Worm (Caenorhabditis elegans) whole organism, late embryonic: ENCODE data around the gene ZC190.4.

Experiments
- C08G9.2 ChIP-seq: sonication (generic microtip); optimal IDR thresholded peaks from 2 replicates; lab custom pipeline; 2016; ENCODE audit warnings: mild to moderate bottlenecking, missing genetic modification characterization, moderate library complexity, missing compliant biosample characterization
- T23F11.4 ChIP-seq: fragments of 200-800 bp; sonication (Bioruptor generic); optimal IDR thresholded peaks from 2 replicates; lab custom pipeline; 2018; ENCODE audit warnings: mild to moderate bottlenecking, missing genetic modification characterization, missing compliant biosample characterization
- ceh-14 ChIP-seq: sonication (generic microtip); optimal IDR thresholded peaks from 2 replicates; lab custom pipeline; 2016; ENCODE audit warnings: missing genotype, missing genetic modification characterization, missing compliant biosample characterization
- ceh-30 ChIP-seq: fragments of 150-350 bp; optimal IDR thresholded peaks from 2 replicates; lab custom pipeline; 2014; ENCODE audit warnings: missing biosample characterization, missing genetic modification characterization
- hlh-15 ChIP-seq: sonication (generic microtip); optimal IDR thresholded peaks from 2 replicates; lab custom pipeline; 2016; ENCODE audit warnings: missing genetic modification characterization, missing compliant biosample characterization
- hlh-6 ChIP-seq: sonication (generic microtip); optimal IDR thresholded peaks from 2 replicates; lab custom pipeline; 2016; ENCODE audit warnings: missing genotype, missing genetic modification characterization, missing compliant biosample characterization
- pag-3 ChIP-seq: sonication (generic microtip); optimal IDR thresholded peaks from 2 replicates; lab custom pipeline; 2016; ENCODE audit warnings: missing compliant biosample characterization, missing genetic modification characterization, borderline replicate concordance
- pat-9 ChIP-seq: fragments of 200-800 bp; sonication (Bioruptor generic); optimal IDR thresholded peaks from 2 replicates; lab custom pipeline; 2018; ENCODE audit warnings: mild to moderate bottlenecking, missing genetic modification characterization, moderate library complexity, missing compliant biosample characterization
- rnt-1 ChIP-seq: sonication (generic microtip); optimal IDR thresholded peaks from 2 replicates; lab custom pipeline; 2016; ENCODE audit warnings: missing genetic modification characterization, missing compliant biosample characterization
- tbx-7 ChIP-seq: sonication (generic microtip); optimal IDR thresholded peaks from 2 replicates; lab custom pipeline; 2016; ENCODE audit warnings: missing genotype, missing genetic modification characterization, missing compliant biosample characterization

DNA sequence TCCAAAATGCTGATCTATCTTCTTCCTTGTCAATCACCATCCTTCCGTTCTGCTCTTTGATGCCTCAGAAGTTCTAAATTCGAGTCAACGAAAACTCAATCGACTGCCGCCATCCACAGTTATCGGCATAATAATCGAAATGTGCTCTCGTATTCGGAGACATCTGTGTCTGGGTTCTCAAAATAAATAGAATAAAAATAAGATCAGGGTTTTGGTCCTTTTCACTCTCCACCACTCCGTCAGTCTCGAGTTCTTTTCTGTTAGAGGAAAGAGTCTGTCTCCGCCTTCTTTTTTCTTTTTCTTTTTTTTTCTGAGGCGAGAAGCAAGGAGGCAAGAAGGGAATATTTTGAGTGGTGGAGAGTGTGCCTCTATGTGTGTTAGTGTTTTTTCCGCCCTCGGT, 42.1 kb upstream of the ZC190.4 start, which contains the start of gene F41E6.17:
- no peak for TF ChIP-seq hlh-15 (tag; lab: Kevin White, UChicago)
- no peak for TF ChIP-seq ceh-30 (tag; lab: Kevin White, UChicago)
- no peak for TF ChIP-seq hlh-6 (tag; lab: Kevin White, UChicago)
- no peak for TF ChIP-seq pat-9 (tag; lab: Kevin White, UChicago)
- TF ChIP-seq pag-3 = no peak
- no peak for TF ChIP-seq ceh-14 (tag; lab: Kevin White, UChicago)
- TF ChIP-seq rnt-1 (tag; lab: Kevin White, UChicago) = no peak
- no peak for TF ChIP-seq T23F11.4
- no peak for TF ChIP-seq tbx-7 (tag; lab: Kevin White, UChicago)
- TF ChIP-seq C08G9.2 (tag; lab: Kevin White, UChicago) = no peak
